Worm (Caenorhabditis elegans): ENCODE measurements around the gene hpl-2.

The hpl-2 gene

ce11 chrIII:10703833-10704232 is 51.5 kb downstream of the hpl-2 start:
- TF ChIP-seq efl-1 (optimal IDR thresholded peaks at IDR 0.05) = no peak
- peak in 1 of 2 experiments; percentile 91 for TF ChIP-seq efl-1 (GFP tag; optimal IDR thresholded peaks at IDR 0.05 in 1 of 2)
- no peak for TF ChIP-seq snu-23 (GFP tag; optimal IDR thresholded peaks at IDR 0.05)

- no peak for TF ChIP-seq pax-3 (tag; optimal IDR thresholded peaks at IDR 0.05)
- no peak for TF ChIP-seq skn-1 (tag; optimal IDR thresholded peaks at IDR 0.05)
- no peak for TF ChIP-seq hlh-17 (GFP tag; optimal IDR thresholded peaks at IDR 0.05; ENCODE audit: borderline replicate concordance)
- TF ChIP-seq mef-2 (tag; optimal IDR thresholded peaks at IDR 0.05) = no peak
- TF ChIP-seq grh-1 (GFP tag; IDR thresholded peaks at IDR 0.05) = no peak
- TF ChIP-seq fos-1 (tag; optimal IDR thresholded peaks at IDR 0.05) = no peak
- no peak for TF ChIP-seq egl-13 (tag; optimal IDR thresholded peaks at IDR 0.05)
- TF ChIP-seq nhr-76 (tag; optimal IDR thresholded peaks at IDR 0.05) = no peak
- TF ChIP-seq nhr-90 (tag; optimal IDR thresholded peaks at IDR 0.05; ENCODE audit: poor library complexity) = no peak
- TF ChIP-seq zip-4 (GFP tag; optimal IDR thresholded peaks at IDR 0.05) = no peak
- no peak for TF ChIP-seq dpl-1 (GFP tag; optimal IDR thresholded peaks at IDR 0.05)
- no peak for TF ChIP-seq nhr-71 (tag; optimal IDR thresholded peaks at IDR 0.05)
- TF ChIP-seq jun-1 (tag; optimal IDR thresholded peaks at IDR 0.05) = no peak
- no peak for TF ChIP-seq mdl-1 (tag; optimal IDR thresholded peaks at IDR 0.05)
- TF ChIP-seq pqm-1 (tag; optimal IDR thresholded peaks at IDR 0.05) = no peak
- no peak for TF ChIP-seq lir-3 (tag; optimal IDR thresholded peaks at IDR 0.05; ENCODE audit: poor library complexity)
- TF ChIP-seq unc-30 (tag; optimal IDR thresholded peaks at IDR 0.05) = no peak
- no peak for TF ChIP-seq unc-98 (GFP tag; IDR thresholded peaks at IDR 0.05)
Observed at ce11 chrIII:10702805-10703204, 52.5 kb downstream of the hpl-2 start.

Measured in whole organism, L1 larva.